Worm (Caenorhabditis elegans): ENCODE results near the gene npr-31.

DNA sequence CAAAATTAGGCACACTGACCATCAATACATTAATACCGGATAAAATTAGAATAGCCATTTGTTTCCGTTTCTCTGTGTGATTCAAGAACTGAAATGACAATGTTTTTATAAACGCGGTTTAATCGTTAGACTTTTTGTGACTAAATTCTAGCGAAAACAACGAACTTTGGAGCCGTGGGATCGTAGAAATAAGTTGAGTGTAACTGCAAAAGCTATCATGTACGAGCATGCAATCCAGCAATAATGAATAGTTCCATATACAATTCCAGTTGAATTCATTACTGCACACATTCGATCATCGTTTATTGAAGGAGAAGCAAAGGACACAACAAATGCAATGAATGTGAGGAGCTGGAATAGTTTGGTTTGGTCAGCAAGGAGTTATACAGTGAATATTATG is 41.7 kb downstream of the npr-31 start:
- no peak for TF ChIP-seq nhr-76 (tag; optimal IDR thresholded peaks at IDR 0.05)
- TF ChIP-seq elt-1 (tag; optimal IDR thresholded peaks at IDR 0.05; ENCODE audit: borderline replicate concordance, insufficient read depth): no peak
- no peak for TF ChIP-seq bed-3 (GFP tag; optimal IDR thresholded peaks at IDR 0.05)
- no peak for TF ChIP-seq ces-1 (GFP tag; optimal IDR thresholded peaks at IDR 0.05)
- no peak for TF ChIP-seq nhr-12 (tag; optimal IDR thresholded peaks at IDR 0.05)
- no peak for TF ChIP-seq nhr-237 (tag; optimal IDR thresholded peaks at IDR 0.05)
- no peak for TF ChIP-seq snpc-4 (tag; optimal IDR thresholded peaks at IDR 0.05)
- TF ChIP-seq ztf-11 (tag; optimal IDR thresholded peaks at IDR 0.05): no peak
- no peak for TF ChIP-seq nhr-28 (tag; optimal IDR thresholded peaks at IDR 0.05)
- TF ChIP-seq ceh-83 (GFP tag; optimal IDR thresholded peaks at IDR 0.05): no peak
- TF ChIP-seq elt-3 (tag; optimal IDR thresholded peaks at IDR 0.05): no peak
- no peak for TF ChIP-seq flh-1 (GFP tag; optimal IDR thresholded peaks at IDR 0.05)
